Worm (Caenorhabditis elegans): ENCODE results near the gene swan-2.

The swan-2 gene

DNA sequence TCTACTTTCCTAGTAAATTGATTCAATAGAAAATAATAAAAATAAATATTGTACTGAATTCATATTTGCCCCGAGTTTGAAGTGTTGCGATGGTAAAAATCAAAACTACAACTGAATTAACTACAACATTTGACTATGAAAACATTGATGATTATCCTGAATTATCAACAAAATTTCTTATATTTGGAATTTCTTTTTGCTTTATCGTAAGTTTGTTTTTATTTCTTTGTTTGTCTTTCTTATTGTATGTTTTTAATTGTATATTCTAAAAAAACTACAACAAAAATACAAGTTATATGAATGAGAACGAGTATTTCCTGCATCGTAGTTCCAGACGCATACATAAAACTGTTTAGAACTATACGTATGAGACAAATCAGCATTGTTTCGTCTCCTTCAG lies 33.1 kb upstream of the swan-2 start, which contains the start of gene srx-128:
srx-128 (plus strand) TSS at position 301 of the 400 bp plus-strand sequence.
- no peak for TF ChIP-seq sem-4 (tag; optimal IDR thresholded peaks at IDR 0.05)
- TF ChIP-seq nhr-77 (tag; optimal IDR thresholded peaks at IDR 0.05) = no peak
- no peak for TF ChIP-seq blmp-1 (tag; optimal IDR thresholded peaks at IDR 0.05; ENCODE audit: insufficient read depth)
- no peak for TF ChIP-seq ceh-82 (tag; optimal IDR thresholded peaks at IDR 0.05)
- TF ChIP-seq mbf-1 (tag; optimal IDR thresholded peaks at IDR 0.05) = no peak
- TF ChIP-seq dmd-4 (tag; optimal IDR thresholded peaks at IDR 0.05) = no peak
- no peak for TF ChIP-seq nhr-25 (tag; optimal IDR thresholded peaks at IDR 0.05)
- no peak for TF ChIP-seq ama-1 (optimal IDR thresholded peaks at IDR 0.05)
- TF ChIP-seq lin-11 (tag; optimal IDR thresholded peaks at IDR 0.05) = no peak
- no peak for TF ChIP-seq nhr-129 (tag; optimal IDR thresholded peaks at IDR 0.05)
- TF ChIP-seq lsy-2 (tag; optimal IDR thresholded peaks at IDR 0.05) = no peak
- no peak for TF ChIP-seq ztf-1 (GFP tag; conservative IDR thresholded peaks at IDR 0.05)
- no peak for TF ChIP-seq F13H6.1 (tag; optimal IDR thresholded peaks at IDR 0.05)
- TF ChIP-seq unc-55 (GFP tag; optimal IDR thresholded peaks at IDR 0.05) = no peak

DNA sequence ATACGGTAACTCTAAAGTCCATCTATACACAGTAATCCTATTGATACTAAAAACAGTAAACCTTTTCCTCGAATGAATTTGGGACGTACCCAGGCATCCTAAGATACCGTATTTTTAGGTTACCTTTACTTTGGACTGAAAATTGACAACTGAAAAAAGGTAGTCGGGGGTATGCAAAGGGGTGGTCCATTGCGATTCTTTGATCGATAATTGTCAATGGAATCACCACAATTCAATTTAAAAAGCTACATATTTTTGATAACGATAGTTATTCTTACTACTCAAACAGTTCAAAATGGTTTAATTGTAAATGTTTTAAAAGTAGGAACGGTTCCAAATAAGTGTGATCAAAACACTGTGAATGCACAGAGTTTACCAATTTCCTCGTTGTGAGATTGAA lies 29.9 kb upstream of the swan-2 start, which contains the start of gene srx-129:
srx-129 (plus strand) TSS at position 301 of the 400 bp plus-strand sequence.
- TF ChIP-seq zag-1 (tag; optimal IDR thresholded peaks at IDR 0.05) (no peak), nhr-11 (tag; optimal IDR thresholded peaks at IDR 0.05) (no peak), lsy-2 (tag; optimal IDR thresholded peaks at IDR 0.05) (no peak)

DNA sequence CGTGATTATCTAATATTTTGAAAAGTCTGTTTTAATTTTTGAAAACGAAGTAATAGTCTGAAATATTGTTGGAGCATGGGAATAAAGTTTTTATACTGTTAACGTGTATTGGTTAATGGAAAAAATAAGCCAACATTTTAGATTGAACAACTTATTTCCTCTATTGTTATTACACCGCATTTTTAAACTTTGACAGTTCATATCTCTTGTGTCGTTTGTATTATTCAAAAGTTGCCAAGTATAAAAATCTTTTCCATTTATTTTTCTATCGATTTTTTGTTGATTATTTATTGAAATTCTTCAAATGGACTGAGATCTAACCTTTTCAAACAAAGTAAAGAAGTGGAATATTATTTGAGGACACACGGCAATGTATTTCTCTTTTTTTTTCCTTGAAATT lies 26.7 kb upstream of the swan-2 start, which contains the start of gene str-165:
str-165 (plus strand) TSS at position 301 of the 400 bp plus-strand sequence.
- TF ChIP-seq peb-1 (tag; optimal IDR thresholded peaks at IDR 0.05) (no peak), snpc-4 (tag; optimal IDR thresholded peaks at IDR 0.05) (no peak), nhr-10 (tag; optimal IDR thresholded peaks at IDR 0.05) (no peak), nhr-12 (tag; optimal IDR thresholded peaks at IDR 0.05) (no peak), sma-3 (GFP tag; optimal IDR thresholded peaks at IDR 0.05) (no peak), unc-62 (GFP tag; optimal IDR thresholded peaks at IDR 0.05) (no peak), ama-1 (optimal IDR thresholded peaks at IDR 0.05) (no peak)

DNA sequence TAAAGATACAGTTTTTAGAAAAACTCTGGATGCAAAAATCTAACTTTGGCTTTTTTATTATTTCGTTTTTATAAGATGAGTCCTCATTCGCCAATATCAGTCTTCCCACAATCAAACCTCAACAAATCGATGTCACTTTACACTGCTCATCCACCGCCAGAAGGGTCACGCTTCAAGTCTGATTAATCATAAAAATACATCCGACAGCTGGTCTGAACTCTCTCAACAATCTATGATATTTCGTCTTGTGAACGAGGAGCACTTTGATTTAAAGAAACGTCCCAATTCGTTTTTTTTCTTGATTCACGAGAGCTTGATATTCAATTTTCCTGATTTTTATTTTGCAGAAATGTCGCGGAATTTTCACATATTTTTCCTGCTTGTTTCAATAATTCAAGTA lies 23.8 kb upstream of the swan-2 start, which contains the start of gene nrf-5:
nrf-5 (plus strand) TSS at position 348 of the 400 bp plus-strand sequence.
- TF ChIP-seq aly-2 (tag; optimal IDR thresholded peaks at IDR 0.05) = no peak
- no peak for TF ChIP-seq unc-55 (GFP tag; optimal IDR thresholded peaks at IDR 0.05)
- TF ChIP-seq crh-2 (tag; optimal IDR thresholded peaks at IDR 0.05) = no peak
- no peak for TF ChIP-seq nhr-11 (tag; optimal IDR thresholded peaks at IDR 0.05)
- no peak for TF ChIP-seq F13H6.1 (tag; optimal IDR thresholded peaks at IDR 0.05)

DNA sequence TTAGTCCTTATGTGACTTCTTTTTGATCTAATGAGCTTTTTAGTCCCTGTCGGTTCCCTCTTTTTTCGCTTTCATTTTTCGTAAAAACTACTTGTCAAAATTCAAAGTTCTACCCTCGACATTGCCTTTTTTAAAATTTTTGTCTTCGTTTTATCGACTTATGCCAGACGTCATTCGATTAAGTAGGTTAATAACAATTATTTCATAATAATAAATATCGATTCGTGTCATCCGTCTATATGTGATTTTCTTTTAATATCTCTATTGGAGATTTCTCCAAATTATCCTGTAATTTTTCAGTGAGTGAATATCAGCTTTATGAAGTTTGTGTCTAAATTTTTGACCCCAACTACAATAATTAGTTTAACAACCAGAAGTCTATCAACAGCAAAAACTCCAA lies 18.7 kb upstream of the swan-2 start, which contains the start of gene hpo-31:
hpo-31 (plus strand) TSS at position 301 of the 400 bp plus-strand sequence.
- TF ChIP-seq skn-1 (tag; optimal IDR thresholded peaks at IDR 0.05) (no peak), lin-13 (GFP tag; optimal IDR thresholded peaks at IDR 0.05) (no peak), sma-3 (GFP tag; optimal IDR thresholded peaks at IDR 0.05) (no peak), ama-1 (optimal IDR thresholded peaks at IDR 0.05) (no peak), sma-9 (GFP tag; optimal IDR thresholded peaks at IDR 0.05) (no peak), sma-9 (tag; optimal IDR thresholded peaks at IDR 0.05) (no peak), nhr-21 (tag; optimal IDR thresholded peaks at IDR 0.05) (no peak), ZK546.5 (tag; optimal IDR thresholded peaks at IDR 0.05) (no peak), R02D3.7 (tag; optimal IDR thresholded peaks at IDR 0.05) (no peak), alr-1 (tag; optimal IDR thresholded peaks at IDR 0.05) (no peak), nhr-129 (tag; optimal IDR thresholded peaks at IDR 0.05) (no peak), nhr-25 (tag; optimal IDR thresholded peaks at IDR 0.05) (no peak), peb-1 (tag; optimal IDR thresholded peaks at IDR 0.05) (no peak)

DNA sequence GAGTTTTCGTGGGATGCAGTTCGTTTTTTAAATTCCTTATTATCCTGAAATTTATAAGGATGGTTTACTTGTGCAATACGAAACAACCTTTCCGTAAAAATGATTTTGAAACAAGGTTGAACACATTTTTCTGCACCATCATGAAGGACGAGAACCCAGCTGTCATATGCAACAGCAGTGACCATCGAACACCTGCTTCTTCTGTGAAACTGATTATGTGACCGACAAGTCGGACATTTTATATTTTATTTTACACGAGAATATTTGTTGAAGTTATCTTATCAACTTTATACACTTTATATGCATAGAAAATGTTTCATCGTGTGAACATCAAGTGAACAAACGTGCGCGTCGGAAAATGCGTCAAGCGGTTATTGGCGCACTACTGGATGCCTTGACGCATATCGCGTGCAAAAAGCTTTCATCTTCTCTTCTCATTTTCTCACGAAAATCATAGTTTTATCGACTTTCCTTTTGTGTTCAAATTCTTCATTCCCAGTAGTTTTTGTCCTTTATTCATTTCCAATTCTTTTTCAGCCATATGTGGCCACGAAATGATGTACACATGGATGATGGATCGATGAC lies 14.8 kb upstream of the swan-2 start, which contains the start of gene sel-10:
sel-10 (plus strand) TSS at position 538 of the 585 bp plus-strand sequence.
- TF ChIP-seq elt-3 (tag; optimal IDR thresholded peaks at IDR 0.05) (no peak), C34F6.9 (tag; optimal IDR thresholded peaks at IDR 0.05) (peak; percentile 89), nhr-129 (tag; optimal IDR thresholded peaks at IDR 0.05) (peak; percentile 83), gmeb-1 (tag; optimal IDR thresholded peaks at IDR 0.05) (peak; percentile 81), F13H6.1 (tag; optimal IDR thresholded peaks at IDR 0.05) (no peak), lin-11 (tag; optimal IDR thresholded peaks at IDR 0.05) (peak; percentile 29), unc-55 (GFP tag; optimal IDR thresholded peaks at IDR 0.05) (peak; percentile 85), ztf-4 (tag; optimal IDR thresholded peaks at IDR 0.05) (peak; percentile 5), zag-1 (tag; optimal IDR thresholded peaks at IDR 0.05) (no peak), mbf-1 (tag; optimal IDR thresholded peaks at IDR 0.05) (no peak), ceh-16 (tag; optimal IDR thresholded peaks at IDR 0.05) (no peak), crh-2 (tag; optimal IDR thresholded peaks at IDR 0.05) (peak; percentile 60), sem-4 (tag; optimal IDR thresholded peaks at IDR 0.05) (peak; percentile 55), fos-1 (tag; optimal IDR thresholded peaks at IDR 0.05) (peak; percentile 75), egl-27 (tag; optimal IDR thresholded peaks at IDR 0.05) (peak; percentile 37), sma-3 (GFP tag; optimal IDR thresholded peaks at IDR 0.05) (peak; percentile 68), snpc-4 (tag; optimal IDR thresholded peaks at IDR 0.05) (peak; percentile 41), nhr-21 (tag; optimal IDR thresholded peaks at IDR 0.05) (peak; percentile 27), mab-5 (tag; optimal IDR thresholded peaks at IDR 0.05) (peak; percentile 39), lsy-2 (tag; optimal IDR thresholded peaks at IDR 0.05) (peak; percentile 78 to 87), sma-9 (GFP tag; optimal IDR thresholded peaks at IDR 0.05) (peak; percentile 79), sma-9 (tag; optimal IDR thresholded peaks at IDR 0.05) (no peak), mdl-1 (tag; optimal IDR thresholded peaks at IDR 0.05) (no peak), lin-13 (GFP tag; optimal IDR thresholded peaks at IDR 0.05) (peak; percentile 49)

Data from whole organism, L2 larva.